Fruit fly (Drosophila melanogaster): Measurements from ENCODE around the gene Ing3.

dm6 chrX:18684504-18684903, 31.6 kb upstream of the Ing3 start:
- TF ChIP-seq CG11617 (GFP tag; optimal IDR thresholded peaks at IDR 0.05) (no peak), CG7101 (tag; optimal IDR thresholded peaks at IDR 0.05) (no peak), Mnt (GFP tag; optimal IDR thresholded peaks at IDR 0.05) (no peak), CG5204 (GFP tag; optimal IDR thresholded peaks at IDR 0.05) (no peak), CG14711 (tag; optimal IDR thresholded peaks at IDR 0.05) (no peak), CG7045 (GFP tag; optimal IDR thresholded peaks at IDR 0.05) (no peak), toe (GFP tag; optimal IDR thresholded peaks at IDR 0.05) (no peak), CG12768 (GFP tag; optimal IDR thresholded peaks at IDR 0.05) (no peak), CG33017 (tag; optimal IDR thresholded peaks at IDR 0.05) (no peak), kay (GFP tag; ENCODE audit: borderline replicate concordance) (no peak), Clk (GFP tag; optimal IDR thresholded peaks at IDR 0.05) (no peak), CG1620 (GFP tag; optimal IDR thresholded peaks at IDR 0.05) (no peak), cnc (optimal IDR thresholded peaks at IDR 0.05) (no peak)
